Comparison of ENCODE assay signal across 1 worm cellular context in the genomic region with DNA sequence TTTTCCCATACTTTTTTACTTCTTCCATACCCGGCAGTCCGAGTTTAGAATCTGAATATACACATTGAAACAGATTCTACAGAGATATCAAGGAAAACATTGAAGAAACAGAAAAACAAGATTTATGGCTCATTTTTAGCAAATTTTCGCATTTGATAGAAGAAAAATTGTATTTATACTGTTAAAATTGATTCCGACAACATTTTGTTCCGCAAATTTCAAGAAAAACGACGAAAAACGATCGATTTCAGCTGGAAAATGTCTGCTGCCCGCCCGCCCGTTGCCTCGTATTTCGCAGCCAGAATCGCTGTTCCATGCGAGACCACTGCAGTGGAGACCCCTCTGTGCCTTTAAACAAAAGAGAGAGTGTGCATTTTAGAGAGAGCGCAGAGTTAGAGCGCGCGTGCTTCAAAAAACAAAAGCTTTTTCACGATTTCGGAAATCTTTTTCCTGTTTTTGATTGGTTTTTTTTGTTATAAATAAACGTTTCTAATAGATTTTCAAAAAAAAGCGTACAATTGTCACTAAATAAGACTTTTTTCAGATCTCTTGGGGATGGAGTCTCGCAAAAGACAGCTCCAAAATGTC.
TF ChIP-seq lines count a peak whose summit lies in the region.

Gene patr-1 (minus strand): TSS at position 51 of the 588 bp plus-strand sequence.
Gene dna-2 (plus strand): TSS at position 538 of the 588 bp plus-strand sequence.

TF ChIP-seq in whole organism, L1 larva, 84 proteins besides CTCF, POLR2A, EP300 and RAD21 (continued from another document):
- TF ChIP-seq nhr-90 (tag; optimal IDR thresholded peaks at IDR 0.05; lab: Kevin White, UChicago; ENCODE audit: poor library complexity) (no peak), nhr-20 (tag; optimal IDR thresholded peaks at IDR 0.05; lab: Kevin White, UChicago) (peak; percentile 42), ceh-90 (tag; optimal IDR thresholded peaks at IDR 0.05; lab: Kevin White, UChicago) (no peak), lsy-2 (tag; optimal IDR thresholded peaks at IDR 0.05; lab: Kevin White, UChicago) (peak; percentile 80 to 86), nhr-11 (tag; optimal IDR thresholded peaks at IDR 0.05; lab: Kevin White, UChicago) (no peak), isw-1 (GFP tag; IDR thresholded peaks at IDR 0.05; lab: Robert Waterston, UW) (peak; percentile 67), pag-3 (tag; optimal IDR thresholded peaks at IDR 0.05; lab: Kevin White, UChicago; ENCODE audit: borderline replicate concordance, insufficient read depth) (no peak)
